Worm (Caenorhabditis elegans) whole organism, mixed stage, embryonic: ENCODE data around the gene sco-1.

Experiments used
- M03D4.4 ChIP-seq: sonication (generic microtip); optimal IDR thresholded peaks from 2 replicates; lab custom pipeline; 2017; ENCODE audit warnings: mild to moderate bottlenecking, missing genetic modification characterization, missing compliant biosample characterization
- bed-3 ChIP-seq: fragments of 200-800 bp; sonication (Bioruptor generic); optimal IDR thresholded peaks from 3 replicates; lab custom pipeline; 2018; ENCODE audit warnings: mild to moderate bottlenecking, missing genetic modification characterization, moderate library complexity, missing compliant biosample characterization
- blmp-1 ChIP-seq: fragments of 150-350 bp; optimal IDR thresholded peaks from 2 replicates; lab custom pipeline; 2014; ENCODE audit warnings: missing biosample characterization, missing genetic modification characterization
- ceh-39 ChIP-seq: fragments of 150-350 bp; optimal IDR thresholded peaks from 2 replicates; lab custom pipeline; 2014; ENCODE audit warnings: missing biosample characterization, missing genetic modification characterization
- ceh-43 ChIP-seq: fragments of 200-800 bp; sonication (Bioruptor generic); optimal IDR thresholded peaks from 2 replicates; lab custom pipeline; 2018; ENCODE audit warnings: mild to moderate bottlenecking, missing genetic modification characterization, moderate library complexity, missing compliant biosample characterization
- ceh-83 ChIP-seq: fragments of 200-800 bp; sonication (Bioruptor generic); optimal IDR thresholded peaks from 2 replicates; lab custom pipeline; 2018; ENCODE audit warnings: mild to moderate bottlenecking, missing genetic modification characterization, missing compliant biosample characterization
- ces-1 ChIP-seq: fragments of 150-350 bp; optimal IDR thresholded peaks from 2 replicates; lab custom pipeline; 2014; ENCODE audit warnings: missing biosample characterization, missing genetic modification reagents, missing genetic modification characterization
- cnd-1 ChIP-seq: fragments of 200-800 bp; sonication (Bioruptor generic); optimal IDR thresholded peaks from 2 replicates; lab custom pipeline; 2018; ENCODE audit warnings: mild to moderate bottlenecking, missing genetic modification characterization, missing compliant biosample characterization
- drap-1 ChIP-seq: fragments of 200-800 bp; sonication (Bioruptor generic); optimal IDR thresholded peaks from 3 replicates; lab custom pipeline; 2018; ENCODE audit warnings: mild to moderate bottlenecking, missing genetic modification characterization, missing compliant biosample characterization
- elt-1 ChIP-seq: sonication (generic microtip); optimal IDR thresholded peaks from 2 replicates; lab custom pipeline; 2017; ENCODE audit warnings: missing genetic modification characterization, mild to moderate bottlenecking, missing compliant biosample characterization, antibody characterized with exemption, moderate library complexity, borderline replicate concordance; ENCODE audit not compliant: insufficient read depth
- elt-3 ChIP-seq: fragments of 150-350 bp; optimal IDR thresholded peaks from 2 replicates; lab custom pipeline; 2014; ENCODE audit warnings: missing biosample characterization, missing genetic modification characterization
- flh-1 ChIP-seq: fragments of 200-800 bp; sonication (Bioruptor generic); optimal IDR thresholded peaks from 2 replicates; lab custom pipeline; 2018; ENCODE audit warnings: mild to moderate bottlenecking, missing genetic modification characterization, moderate library complexity, missing compliant biosample characterization
- ham-2 ChIP-seq: fragments of 200-800 bp; sonication (Bioruptor generic); optimal IDR thresholded peaks from 2 replicates; lab custom pipeline; 2018; ENCODE audit warnings: mild to moderate bottlenecking, missing genetic modification characterization, missing compliant biosample characterization
- hlh-1 ChIP-seq: fragments of 150-350 bp; optimal IDR thresholded peaks from 2 replicates; lab custom pipeline; 2014; ENCODE audit warnings: missing biosample characterization, missing genetic modification reagents, missing genetic modification characterization
- lin-13 ChIP-seq: fragments of 150-350 bp; optimal IDR thresholded peaks from 2 replicates; lab custom pipeline; 2014; ENCODE audit warnings: missing biosample characterization, missing genetic modification characterization
- lin-32 ChIP-seq: fragments of 200-800 bp; sonication (Bioruptor generic); optimal IDR thresholded peaks from 2 replicates; lab custom pipeline; 2018; ENCODE audit warnings: mild to moderate bottlenecking, missing genetic modification characterization, missing compliant biosample characterization
- lsy-2 ChIP-seq: fragments of 150-350 bp; optimal IDR thresholded peaks from 2 replicates; lab custom pipeline; 2014; ENCODE audit warnings: missing biosample characterization, missing genetic modification characterization
- mab-5 ChIP-seq: fragments of 150-350 bp; optimal IDR thresholded peaks from 2 replicates; lab custom pipeline; 2014; ENCODE audit warnings: missing biosample characterization, missing genetic modification characterization
- mep-1 ChIP-seq: fragments of 150-350 bp; optimal IDR thresholded peaks from 2 replicates; lab custom pipeline; 2017; ENCODE audit warnings: missing biosample characterization, missing genetic modification reagents, missing genetic modification characterization, inconsistent platforms
- mls-2 ChIP-seq: sonication (generic microtip); optimal IDR thresholded peaks from 2 replicates; lab custom pipeline; 2016; ENCODE audit warnings: mild to moderate bottlenecking, missing genetic modification characterization, moderate library complexity, missing compliant biosample characterization
- nhr-12 ChIP-seq: fragments of 150-350 bp; optimal IDR thresholded peaks from 2 replicates; lab custom pipeline; 2014; ENCODE audit warnings: missing biosample characterization, missing genetic modification characterization
- nhr-2 ChIP-seq: fragments of 150-350 bp; optimal IDR thresholded peaks from 2 replicates; lab custom pipeline; 2014; ENCODE audit warnings: missing biosample characterization, missing genetic modification characterization
- nhr-237 ChIP-seq: fragments of 150-350 bp; optimal IDR thresholded peaks from 2 replicates; lab custom pipeline; 2014; ENCODE audit warnings: missing biosample characterization, missing genetic modification characterization
- nhr-28 ChIP-seq: fragments of 150-350 bp; optimal IDR thresholded peaks from 2 replicates; lab custom pipeline; 2014; ENCODE audit warnings: missing biosample characterization, missing genetic modification characterization
- nhr-76 ChIP-seq: sonication (generic microtip); optimal IDR thresholded peaks from 2 replicates; lab custom pipeline; 2017; ENCODE audit warnings: missing biosample characterization, missing genetic modification characterization
- pha-4 ChIP-seq: fragments of 150-350 bp; optimal IDR thresholded peaks from 2 replicates; lab custom pipeline; 2018; ENCODE audit warnings: missing biosample characterization, missing genetic modification reagents, missing genetic modification characterization
- sem-2 ChIP-seq: fragments of 200-800 bp; sonication (Bioruptor generic); optimal IDR thresholded peaks from 2 replicates; lab custom pipeline; 2018; ENCODE audit warnings: mild to moderate bottlenecking, missing genetic modification characterization, missing compliant biosample characterization
- snpc-4 ChIP-seq: fragments of 150-350 bp; optimal IDR thresholded peaks from 2 replicates; lab custom pipeline; 2014; ENCODE audit warnings: missing biosample characterization, missing genetic modification characterization
- sptf-1 ChIP-seq: sonication (generic microtip); optimal IDR thresholded peaks from 2 replicates; lab custom pipeline; 2017; ENCODE audit warnings: mild to moderate bottlenecking, missing genetic modification characterization, moderate library complexity, missing compliant biosample characterization
- tbx-8 ChIP-seq: fragments of 200-800 bp; sonication (Bioruptor generic); optimal IDR thresholded peaks from 2 replicates; lab custom pipeline; 2018; ENCODE audit warnings: mild to moderate bottlenecking, missing genetic modification characterization, moderate library complexity, missing compliant biosample characterization
- unc-120 ChIP-seq: sonication (generic microtip); optimal IDR thresholded peaks from 2 replicates; lab custom pipeline; 2017; ENCODE audit warnings: missing genetic modification characterization, missing compliant biosample characterization; ENCODE audit not compliant: poor library complexity, severe bottlenecking
- unc-39 ChIP-seq: fragments of 150-350 bp; optimal IDR thresholded peaks from 2 replicates; lab custom pipeline; 2014; ENCODE audit warnings: missing biosample characterization, missing genetic modification characterization
- unc-62 ChIP-seq: fragments of 150-350 bp; optimal IDR thresholded peaks from 2 replicates; lab custom pipeline; 2014; ENCODE audit warnings: missing biosample characterization, missing genetic modification reagents, missing genetic modification characterization
- zip-8 ChIP-seq: fragments of 150-350 bp; optimal IDR thresholded peaks from 2 replicates; lab custom pipeline; 2014; ENCODE audit warnings: missing biosample characterization, missing genetic modification characterization
- ztf-11 ChIP-seq: fragments of 150-350 bp; optimal IDR thresholded peaks from 2 replicates; lab custom pipeline; 2014; ENCODE audit warnings: missing biosample characterization, missing genetic modification characterization

Gene sco-1

DNA sequence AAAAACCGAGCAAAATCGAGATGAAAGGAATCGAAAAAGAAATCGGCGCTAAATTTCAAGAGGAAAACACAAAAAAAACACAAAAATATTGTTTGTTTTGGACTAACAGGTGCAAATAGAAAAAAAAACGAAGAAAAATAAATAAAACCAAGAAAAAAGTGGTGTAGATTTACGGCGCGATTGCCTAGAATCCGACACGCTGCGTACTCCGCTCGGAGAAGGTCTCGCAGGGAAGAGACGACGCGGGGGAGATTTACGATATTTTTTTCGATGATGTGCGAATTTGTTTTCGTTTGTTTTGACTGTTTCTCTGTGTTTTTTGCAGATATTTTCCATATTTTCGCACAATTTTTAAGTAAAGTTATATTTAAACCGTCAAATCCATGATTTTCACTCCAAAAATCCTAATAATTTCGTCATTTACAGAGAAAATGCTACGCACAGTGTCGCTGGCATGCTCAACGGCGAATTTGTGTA, at the start of gene sco-1:
TSS of gene sco-1 (plus strand) at position 427 of the 477 bp plus-strand sequence.
- TF ChIP-seq drap-1 (GFP tag; lab: Kevin White, UChicago) (peak; percentile 58), pha-4 (tag; lab: Kevin White, UChicago) (peak; percentile 81), ceh-43 (GFP tag; lab: Kevin White, UChicago) (no peak), unc-120 (tag; lab: Kevin White, UChicago) (peak; percentile 28), mls-2 (tag; lab: Kevin White, UChicago) (peak; percentile 68), lin-32 (GFP tag; lab: Kevin White, UChicago) (no peak), tbx-8 (GFP tag; lab: Kevin White, UChicago) (no peak), ceh-83 (GFP tag; lab: Kevin White, UChicago) (no peak), nhr-28 (no peak), mab-5 (tag; lab: Kevin White, UChicago) (no peak), nhr-12 (no peak), elt-3 (tag; lab: Kevin White, UChicago) (no peak), blmp-1 (tag; lab: Kevin White, UChicago) (no peak), mep-1 (tag; lab: Kevin White, UChicago) (peak; percentile 86), ham-2 (GFP tag; lab: Kevin White, UChicago) (no peak), unc-39 (tag; lab: Kevin White, UChicago) (no peak), snpc-4 (tag; lab: Kevin White, UChicago) (no peak), unc-62 (peak; percentile 52), nhr-2 (tag; lab: Kevin White, UChicago) (no peak), hlh-1 (tag; lab: Kevin White, UChicago) (peak; percentile 66), bed-3 (GFP tag; lab: Kevin White, UChicago) (no peak), lsy-2 (tag; lab: Kevin White, UChicago) (peak; percentile 83), ceh-39 (tag; lab: Kevin White, UChicago) (peak; percentile 68), zip-8 (tag; lab: Kevin White, UChicago) (no peak), flh-1 (GFP tag; lab: Kevin White, UChicago) (no peak), lin-13 (tag; lab: Kevin White, UChicago) (peak; percentile 91), cnd-1 (tag; lab: Kevin White, UChicago) (no peak), sptf-1 (tag; lab: Kevin White, UChicago) (peak; percentile 71), elt-1 (tag; lab: Kevin White, UChicago) (peak; percentile 40), ztf-11 (tag; lab: Kevin White, UChicago) (no peak), sem-2 (GFP tag; lab: Kevin White, UChicago) (no peak), nhr-237 (peak; percentile 89), ces-1 (GFP tag; lab: Kevin White, UChicago) (peak; percentile 72), M03D4.4 (no peak), nhr-76 (tag; lab: Kevin White, UChicago) (no peak)
- TF ChIP-seq, all 35 proteins: peak for 14

DNA sequence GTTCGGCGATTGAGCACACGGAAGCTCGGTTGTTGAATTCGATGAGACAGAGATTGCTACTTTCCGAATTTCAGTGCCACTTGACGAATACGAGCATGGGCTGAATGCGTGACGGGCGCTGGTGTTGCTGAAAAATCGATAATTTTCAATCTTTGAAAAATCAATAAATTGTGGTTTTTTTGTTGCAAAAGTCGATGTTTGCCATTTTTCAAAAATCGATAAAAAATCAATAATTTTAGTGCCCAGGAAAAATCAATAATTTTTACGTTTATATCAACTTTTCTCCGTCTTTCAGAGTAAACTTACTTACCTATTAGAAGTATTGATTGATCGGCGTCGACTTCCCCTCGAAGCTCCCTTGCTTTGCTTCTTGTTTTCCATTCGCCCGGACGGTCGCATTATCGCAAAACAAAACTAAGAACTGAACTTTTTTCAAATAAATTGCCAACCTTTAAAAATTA, 42.9 kb upstream of the sco-1 start, which contains the start of gene C16A11.7:
TSS of gene C16A11.7 (minus strand) at position 411 of the 461 bp plus-strand sequence.
- no peak for TF ChIP-seq ces-1 (GFP tag; lab: Kevin White, UChicago)
- TF ChIP-seq mls-2 (tag; lab: Kevin White, UChicago), result no peak
- no peak for TF ChIP-seq bed-3 (GFP tag; lab: Kevin White, UChicago)
- TF ChIP-seq lsy-2 (tag; lab: Kevin White, UChicago), result no peak
- no peak for TF ChIP-seq unc-62
- TF ChIP-seq ceh-83 (GFP tag; lab: Kevin White, UChicago), result no peak
- TF ChIP-seq elt-1 (tag; lab: Kevin White, UChicago), result no peak
- no peak for TF ChIP-seq blmp-1 (tag; lab: Kevin White, UChicago)
- no peak for TF ChIP-seq unc-39 (tag; lab: Kevin White, UChicago)
- TF ChIP-seq nhr-12, result no peak
- TF ChIP-seq ztf-11 (tag; lab: Kevin White, UChicago), result no peak
- TF ChIP-seq ceh-43 (GFP tag; lab: Kevin White, UChicago), result no peak
- no peak for TF ChIP-seq nhr-237

DNA sequence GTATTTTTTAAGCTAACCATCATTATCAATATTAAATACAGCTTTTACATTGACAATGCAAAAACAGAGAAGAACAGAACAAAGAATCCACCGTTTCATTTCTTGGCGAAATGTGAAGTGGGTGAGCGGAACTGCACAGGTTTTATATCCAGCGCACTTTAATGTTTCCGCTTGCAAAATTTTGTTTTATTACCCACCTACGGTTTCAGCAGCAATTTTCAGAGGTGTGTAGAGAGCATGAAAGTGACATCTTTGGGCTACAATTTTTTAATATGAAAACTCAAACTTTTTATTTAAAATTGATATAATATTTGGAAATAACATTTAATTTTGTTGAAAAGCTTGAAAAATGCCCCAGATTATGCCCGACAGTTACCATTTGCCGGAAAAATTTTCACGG, 40.8 kb upstream of the sco-1 start, which contains the start of gene clec-135:
TSS of gene clec-135 (minus strand) at position 101 of the 400 bp plus-strand sequence.
- TF ChIP-seq unc-62 (no peak), ham-2 (GFP tag; lab: Kevin White, UChicago) (no peak), M03D4.4 (no peak), flh-1 (GFP tag; lab: Kevin White, UChicago) (no peak), elt-1 (tag; lab: Kevin White, UChicago) (no peak), blmp-1 (tag; lab: Kevin White, UChicago) (no peak), ceh-83 (GFP tag; lab: Kevin White, UChicago) (no peak), nhr-12 (no peak), zip-8 (tag; lab: Kevin White, UChicago) (no peak), sem-2 (GFP tag; lab: Kevin White, UChicago) (no peak), lsy-2 (tag; lab: Kevin White, UChicago) (no peak), pha-4 (tag; lab: Kevin White, UChicago) (no peak), hlh-1 (tag; lab: Kevin White, UChicago) (no peak)
